Worm (Caenorhabditis elegans) whole organism, L4/young adult: Measurements from ENCODE around the gene mlck-1.

ENCODE experiments used
- W03F9.2 ChIP-seq: fragments of 150-350 bp; optimal IDR thresholded peaks from 2 replicates; lab custom pipeline; 2014; ENCODE audit warnings: missing biosample characterization, missing genetic modification characterization
- dao-5 ChIP-seq: sonication (generic microtip); optimal IDR thresholded peaks from 2 replicates; lab custom pipeline; 2016; ENCODE audit warnings: missing genotype, missing genetic modification characterization, moderate library complexity, missing compliant biosample characterization
- him-1 ChIP-seq: sonication (generic microtip); optimal IDR thresholded peaks from 2 replicates; lab custom pipeline; 2016; ENCODE audit warnings: missing genotype, missing genetic modification reagents, missing genetic modification characterization, missing compliant biosample characterization

Gene mlck-1

DNA sequence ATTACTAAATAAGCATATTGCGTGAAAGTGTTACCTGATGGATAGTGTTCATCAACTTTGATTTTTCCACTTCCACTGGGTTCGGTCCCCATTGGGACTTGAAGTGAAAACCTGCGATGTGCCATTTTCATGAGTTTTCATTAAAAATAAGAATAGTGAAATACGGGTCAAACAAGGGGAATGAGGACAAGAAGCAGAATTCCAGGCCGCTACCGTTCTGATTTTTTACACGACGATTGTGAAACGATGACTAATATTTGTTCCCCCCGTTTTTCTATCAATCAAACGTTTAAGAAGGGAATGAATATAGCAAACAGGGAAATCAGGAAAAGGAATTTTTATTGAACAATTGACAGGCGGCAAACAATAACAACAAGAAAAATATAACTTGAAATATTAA lies at the start of gene mlck-1:
Gene mlck-1 (minus strand): TSS at position 101 of the 400 bp plus-strand sequence.
- no peak for TF ChIP-seq dao-5 (tag; lab: Kevin White, UChicago)
- no peak for TF ChIP-seq W03F9.2 (tag; lab: Kevin White, UChicago)
- TF ChIP-seq him-1: no peak

ce11 chrX:10113677-10114076 lies 44.1 kb upstream of the mlck-1 start:
- TF ChIP-seq dao-5 (tag; lab: Kevin White, UChicago) (no peak), him-1 (no peak), W03F9.2 (tag; lab: Kevin White, UChicago) (no peak)

DNA sequence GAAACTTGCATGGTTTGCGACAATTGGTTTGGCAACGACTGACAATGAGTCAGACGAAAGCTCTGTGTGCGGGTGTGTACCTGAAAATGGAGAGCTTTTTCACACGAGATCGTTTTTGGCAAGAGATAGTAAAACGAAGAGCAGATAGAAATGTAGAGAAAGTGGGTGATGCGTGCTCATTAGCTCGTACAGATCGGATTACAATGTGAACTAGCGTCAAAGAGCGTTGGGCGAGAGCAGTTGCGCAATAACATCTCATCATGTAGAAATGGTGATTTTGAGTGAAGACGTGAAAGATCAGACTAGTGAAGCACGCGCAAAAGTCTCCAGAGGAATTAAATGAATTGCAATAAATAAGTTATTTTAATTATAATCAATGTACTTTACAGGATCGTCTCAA lies 25.6 kb upstream of the mlck-1 start, which contains the start of gene flp-2:
Gene flp-2 (minus strand): TSS at position 101 of the 400 bp plus-strand sequence.
- TF ChIP-seq dao-5 (tag; lab: Kevin White, UChicago): no peak
- TF ChIP-seq W03F9.2 (tag; lab: Kevin White, UChicago): no peak
- TF ChIP-seq him-1: no peak

DNA sequence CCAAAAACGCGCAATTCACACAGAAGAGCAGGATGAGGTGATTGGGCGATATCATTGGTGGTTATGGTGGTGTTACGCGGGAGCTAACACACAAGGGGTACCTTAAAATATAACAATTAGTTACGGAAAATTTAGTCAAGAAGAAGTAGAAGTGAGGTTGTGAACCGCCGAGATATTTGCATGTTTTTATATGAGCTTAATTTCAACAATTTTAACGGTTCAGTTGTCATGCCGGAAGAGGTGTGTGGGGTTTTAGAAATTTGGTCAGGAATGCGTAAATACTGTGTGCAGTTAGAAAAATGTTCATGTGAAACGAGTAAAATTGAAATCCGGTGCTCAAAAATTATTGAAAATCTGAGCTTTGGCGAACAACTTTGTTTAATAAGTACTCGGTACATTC lies 23.3 kb upstream of the mlck-1 start, which contains the start of gene flp-3:
Gene flp-3 (minus strand): TSS at position 101 of the 400 bp plus-strand sequence.
- TF ChIP-seq him-1 (no peak), W03F9.2 (tag; lab: Kevin White, UChicago) (no peak), dao-5 (tag; lab: Kevin White, UChicago) (no peak)

DNA sequence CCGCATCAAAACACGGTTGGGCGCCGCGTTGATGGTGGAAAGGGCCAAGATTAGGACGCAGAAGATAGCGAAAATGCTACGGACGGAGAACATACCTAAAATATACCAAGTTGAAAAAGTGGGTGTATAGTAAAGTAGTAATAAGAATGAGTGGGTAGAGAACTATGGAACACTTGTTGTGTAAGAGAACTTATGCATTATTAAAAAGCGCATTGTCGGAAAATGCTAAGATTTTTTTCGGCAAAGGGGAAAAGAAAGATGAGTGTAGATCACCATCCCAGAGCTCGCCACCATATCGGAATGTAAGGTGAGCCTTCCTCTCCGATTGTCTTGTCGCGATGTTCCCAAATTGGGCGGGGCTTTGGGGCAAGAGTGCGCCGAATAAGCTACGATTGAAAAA lies 18.3 kb upstream of the mlck-1 start, which contains the start of gene flp-28:
Gene flp-28 (minus strand): TSS at position 101 of the 400 bp plus-strand sequence.
- TF ChIP-seq dao-5 (tag; lab: Kevin White, UChicago) (no peak), him-1 (no peak), W03F9.2 (tag; lab: Kevin White, UChicago) (no peak)

- TF ChIP-seq him-1 (no peak), W03F9.2 (tag; lab: Kevin White, UChicago) (no peak), dao-5 (tag; lab: Kevin White, UChicago) (no peak)
These were observed 15.5 kb upstream of the mlck-1 start for ce11 chrX:10085073-10085472.

DNA sequence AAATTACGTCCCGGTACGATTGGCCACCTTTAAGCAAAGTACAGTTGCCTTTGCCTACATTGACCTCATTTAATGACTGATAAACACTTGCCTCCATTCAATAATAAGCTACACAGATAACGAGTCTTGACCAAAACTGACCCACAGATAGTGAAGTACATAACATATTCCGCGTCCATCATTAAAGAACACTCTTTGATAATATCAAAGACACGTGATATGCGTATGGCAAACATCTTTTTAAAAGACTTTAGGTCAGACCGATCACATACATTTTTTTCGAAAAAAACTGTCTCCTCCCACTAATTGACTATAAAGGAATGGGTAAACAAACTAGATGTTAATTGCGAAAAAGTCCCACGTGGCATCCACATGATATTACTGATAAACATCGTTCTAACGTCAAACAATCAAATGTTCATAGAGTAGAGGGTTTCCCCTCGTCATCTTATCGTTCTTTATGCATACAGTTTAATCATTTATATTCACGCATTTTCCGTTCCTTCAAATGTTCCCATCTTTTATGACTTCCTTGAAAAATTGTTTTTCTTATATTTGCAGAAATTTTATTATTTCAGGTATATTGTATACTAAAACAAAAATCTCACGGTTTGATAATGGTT lies 14.6 kb upstream of the mlck-1 start, which contains the start of gene W07E11.1:
Gene W07E11.1 (plus strand): TSS at position 573 of the 623 bp plus-strand sequence.
- TF ChIP-seq him-1 (no peak), dao-5 (tag; lab: Kevin White, UChicago) (no peak), W03F9.2 (tag; lab: Kevin White, UChicago) (no peak)

DNA sequence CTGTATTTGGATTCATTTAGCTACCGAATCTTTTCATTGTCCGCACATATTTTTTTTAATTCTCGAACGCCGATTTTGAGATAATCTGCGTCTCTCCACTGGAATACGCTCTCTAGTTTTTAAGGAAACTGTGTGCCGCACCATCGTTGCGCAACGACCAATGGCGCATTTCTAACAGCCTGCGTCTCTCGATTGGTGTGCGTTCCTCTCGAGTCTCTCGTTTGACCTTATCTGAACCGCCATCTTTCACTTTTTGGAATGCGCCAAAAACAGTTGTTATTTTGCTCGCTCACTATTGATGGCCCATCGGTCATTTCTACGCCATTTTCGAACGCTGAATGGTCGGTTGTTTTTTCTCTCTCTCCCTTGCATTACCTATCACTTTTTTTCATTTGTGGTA lies 13.7 kb upstream of the mlck-1 start:
- TF ChIP-seq dao-5 (tag; lab: Kevin White, UChicago) (no peak), him-1 (no peak), W03F9.2 (tag; lab: Kevin White, UChicago) (no peak)

- TF ChIP-seq dao-5 (tag; lab: Kevin White, UChicago) (no peak), W03F9.2 (tag; lab: Kevin White, UChicago) (no peak), him-1 (no peak)
These were observed 11.5 kb upstream of the mlck-1 start for ce11 chrX:10081077-10081476.

- TF ChIP-seq W03F9.2 (tag; lab: Kevin White, UChicago) (no peak), him-1 (no peak), dao-5 (tag; lab: Kevin White, UChicago) (no peak)
These were observed 9.6 kb upstream of the mlck-1 start for ce11 chrX:10079230-10079629.

ce11 chrX:10078637-10079036 lies 9.0 kb upstream of the mlck-1 start:
- TF ChIP-seq W03F9.2 (tag; lab: Kevin White, UChicago) (no peak), him-1 (no peak), dao-5 (tag; lab: Kevin White, UChicago) (no peak)

ce11 chrX:10078089-10078488 lies 8.5 kb upstream of the mlck-1 start:
- TF ChIP-seq W03F9.2 (tag; lab: Kevin White, UChicago) (no peak), him-1 (no peak), dao-5 (tag; lab: Kevin White, UChicago) (no peak)

DNA sequence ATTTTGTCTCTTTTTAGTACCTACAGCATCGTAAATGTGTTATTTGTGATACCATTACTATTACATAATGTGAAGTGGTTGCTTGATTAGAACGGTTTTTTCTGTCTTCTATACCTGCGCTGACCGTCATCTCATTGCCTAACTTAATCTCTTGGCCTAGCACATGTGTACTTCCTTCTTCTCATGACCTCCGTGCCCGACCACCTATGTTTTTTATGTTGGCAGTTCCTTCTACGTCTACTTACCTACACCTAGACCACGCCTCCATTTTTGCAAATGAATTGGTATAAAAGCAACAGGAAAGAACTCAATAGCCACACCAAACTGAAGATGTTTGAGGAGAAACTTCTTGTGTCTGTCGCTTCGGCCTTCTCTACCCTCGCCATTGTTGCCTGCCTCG lies 7.7 kb upstream of the mlck-1 start, which contains the start of gene col-176:
Gene col-176 (plus strand): TSS at position 301 of the 400 bp plus-strand sequence.
- no peak for TF ChIP-seq him-1
- TF ChIP-seq W03F9.2 (tag; lab: Kevin White, UChicago): no peak
- TF ChIP-seq dao-5 (tag; lab: Kevin White, UChicago): no peak

ce11 chrX:10076334-10076733 lies 6.7 kb upstream of the mlck-1 start:
- TF ChIP-seq dao-5 (tag; lab: Kevin White, UChicago): no peak
- no peak for TF ChIP-seq W03F9.2 (tag; lab: Kevin White, UChicago)
- no peak for TF ChIP-seq him-1

DNA sequence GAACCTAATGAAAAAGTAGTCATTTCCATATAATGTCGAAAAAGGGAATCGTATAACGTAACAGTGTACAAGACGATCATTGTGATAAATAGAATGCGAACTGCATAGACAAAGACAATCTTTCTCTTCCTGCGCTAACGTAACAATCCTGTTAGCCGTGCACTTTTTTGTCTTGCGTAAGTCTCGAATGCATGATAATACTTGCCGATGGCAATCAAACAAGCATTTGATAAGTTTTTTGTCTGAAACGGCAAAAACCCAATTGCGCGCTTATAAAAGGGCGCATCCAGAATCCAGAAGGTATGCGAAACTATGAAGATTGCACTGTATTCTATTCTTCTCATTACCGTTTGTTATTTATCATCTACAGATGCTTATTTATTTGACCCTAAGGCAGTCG lies 5.4 kb upstream of the mlck-1 start, which contains the start of gene dao-4:
Gene dao-4 (plus strand): TSS at position 301 of the 400 bp plus-strand sequence.
- no peak for TF ChIP-seq dao-5 (tag; lab: Kevin White, UChicago)
- no peak for TF ChIP-seq W03F9.2 (tag; lab: Kevin White, UChicago)
- TF ChIP-seq him-1: no peak
